Worm (Caenorhabditis elegans) whole organism, L3 larva: ENCODE data around the gene act-3.

Experiments
- ZK546.5 ChIP-seq: sonication (generic microtip); optimal IDR thresholded peaks from 2 replicates; lab custom pipeline; 2017; ENCODE audit warnings: missing biosample characterization, missing genetic modification characterization
- ama-1 ChIP-seq: fragments of 150-350 bp; optimal IDR thresholded peaks from 2 replicates; lab custom pipeline; 2018
- ceh-82 ChIP-seq: fragments of 150-350 bp; optimal IDR thresholded peaks from 2 replicates; lab custom pipeline; 2014; ENCODE audit warnings: missing biosample characterization, missing genetic modification characterization
- lin-15B ChIP-seq: fragments of 150-350 bp; optimal IDR thresholded peaks from 2 replicates; lab custom pipeline; 2014; ENCODE audit warnings: missing biosample characterization, missing genetic modification characterization
- nhr-11 ChIP-seq: fragments of 150-350 bp; optimal IDR thresholded peaks from 2 replicates; lab custom pipeline; 2014; ENCODE audit warnings: missing biosample characterization, missing genetic modification characterization
- nhr-76 ChIP-seq: fragments of 150-350 bp; sonication (generic microtip); optimal IDR thresholded peaks from 5 replicates; lab custom pipeline; 2014; ENCODE audit warnings: missing biosample characterization, missing genetic modification characterization
- skn-1 ChIP-seq: fragments of 150-350 bp; optimal IDR thresholded peaks from 2 replicates; lab custom pipeline; 2014; ENCODE audit warnings: missing biosample characterization, missing genetic modification characterization
- unc-62 ChIP-seq: fragments of 150-350 bp; sonication (generic microtip); optimal IDR thresholded peaks from 4 replicates; lab custom pipeline; 2014; ENCODE audit warnings: missing biosample characterization, missing genetic modification reagents, missing genetic modification characterization
- zag-1 ChIP-seq: fragments of 150-350 bp; optimal IDR thresholded peaks from 2 replicates; lab custom pipeline; 2014; ENCODE audit warnings: missing biosample characterization, missing genetic modification characterization

- TF ChIP-seq nhr-11 (no peak), unc-62 (GFP tag; lab: Kevin White, UChicago) (no peak), ZK546.5 (tag; lab: Kevin White, UChicago) (no peak), skn-1 (tag; lab: Kevin White, UChicago) (no peak), zag-1 (tag; lab: Kevin White, UChicago) (no peak), ceh-82 (tag; lab: Kevin White, UChicago) (no peak), ama-1 (peak; percentile 77), lin-15B (tag; lab: Kevin White, UChicago) (no peak), nhr-76 (tag; lab: Kevin White, UChicago) (no peak)
Observed at ce11 chrV:11059180-11059579, 15.1 kb downstream of the act-3 start, which contains the start of gene T04C12.1.
